Fruit fly (Drosophila melanogaster) whole organism, embryonic: ENCODE measurements around the gene CG10214.

Source experiments
- Atf6 ChIP-seq: fragments of 200-800 bp; sonication (Bioruptor generic); IDR thresholded peaks from 2 replicates; pipeline ENCODE4 v1.3.6; 2022; ENCODE audit warnings: missing biosample characterization, missing genetic modification characterization
- B-H1 ChIP-seq: fragments of 200-800 bp; sonication (Bioruptor generic); IDR thresholded peaks from 3 replicates; pipeline ENCODE4 v1.3.6; 2022; ENCODE audit warnings: missing biosample characterization, missing genetic modification characterization
- CG1024 ChIP-seq: fragments of 200-800 bp; sonication (Bioruptor generic); IDR thresholded peaks from 2 replicates; pipeline ENCODE4 v1.3.6; 2022; ENCODE audit warnings: missing biosample characterization, missing genetic modification characterization
- CG10274 ChIP-seq: fragments of 200-800 bp; sonication (Bioruptor generic); optimal IDR thresholded peaks from 3 replicates; lab custom pipeline; 2017; ENCODE audit warnings: missing biosample characterization, mild to moderate bottlenecking, missing genetic modification characterization
- CG10959 ChIP-seq: fragments of 200-800 bp; sonication (Bioruptor generic); IDR thresholded peaks from 2 replicates; pipeline ENCODE4 v1.3.6; 2022; ENCODE audit warnings: missing biosample characterization, missing genetic modification characterization
- CG11247 ChIP-seq: fragments of 200-800 bp; sonication (Bioruptor generic); IDR thresholded peaks from 2 replicates; pipeline ENCODE4 v1.3.6; 2022; ENCODE audit warnings: missing biosample characterization, missing genetic modification characterization
- CG11398 ChIP-seq: fragments of 200-800 bp; sonication (Bioruptor generic); optimal IDR thresholded peaks from 2 replicates; lab custom pipeline; 2016; ENCODE audit warnings: missing biosample characterization, missing genetic modification characterization
- CG11695 ChIP-seq: fragments of 200-800 bp; sonication (Bioruptor generic); IDR thresholded peaks from 3 replicates; pipeline ENCODE4 v1.3.6; 2022; ENCODE audit warnings: missing biosample characterization, missing genetic modification characterization
- CG12236 ChIP-seq: fragments of 200-800 bp; sonication (Bioruptor generic); optimal IDR thresholded peaks from 2 replicates; lab custom pipeline; 2016; ENCODE audit warnings: missing biosample characterization, missing genetic modification characterization
- CG12659 ChIP-seq: fragments of 200-800 bp; sonication (Bioruptor generic); optimal IDR thresholded peaks from 3 replicates; lab custom pipeline; 2017; ENCODE audit warnings: mild to moderate bottlenecking, missing biosample characterization, missing genetic modification reagents, missing genetic modification characterization
- CG13775 ChIP-seq: fragments of 200-800 bp; sonication (Bioruptor generic); optimal IDR thresholded peaks from 3 replicates; lab custom pipeline; 2017; ENCODE audit warnings: missing biosample characterization, mild to moderate bottlenecking, missing genetic modification characterization
- CG14441 ChIP-seq: fragments of 200-800 bp; sonication (Bioruptor generic); IDR thresholded peaks from 2 replicates; pipeline ENCODE4 v1.3.6; 2022; ENCODE audit warnings: missing biosample characterization, missing genetic modification characterization
- CG17186 ChIP-seq: fragments of 200-800 bp; sonication (Bioruptor generic); optimal IDR thresholded peaks from 3 replicates; lab custom pipeline; 2017; ENCODE audit warnings: missing biosample characterization, missing genetic modification reagents, missing genetic modification characterization
- CG17568 ChIP-seq: fragments of 200-800 bp; sonication (Bioruptor generic); optimal IDR thresholded peaks from 2 replicates; lab custom pipeline; 2018; ENCODE audit warnings: missing biosample characterization, mild to moderate bottlenecking, missing genetic modification characterization, moderate library complexity
- CG18011 ChIP-seq: fragments of 200-800 bp; sonication (Bioruptor generic); optimal IDR thresholded peaks from 2 replicates; lab custom pipeline; 2017; ENCODE audit warnings: missing biosample characterization, missing genetic modification characterization, mild to moderate bottlenecking, moderate library complexity, missing genotype
- CG2202 ChIP-seq: fragments of 200-800 bp; sonication (Bioruptor generic); optimal IDR thresholded peaks from 2 replicates; lab custom pipeline; 2018; ENCODE audit warnings: missing biosample characterization, mild to moderate bottlenecking, missing genetic modification characterization
- CG2889 ChIP-seq: fragments of 200-800 bp; sonication (Bioruptor generic); IDR thresholded peaks from 3 replicates; pipeline ENCODE4 v1.3.6; 2022; ENCODE audit warnings: missing biosample characterization, missing genetic modification characterization
- CG31388 ChIP-seq: fragments of 200-800 bp; sonication (Bioruptor generic); optimal IDR thresholded peaks from 2 replicates; lab custom pipeline; 2016; ENCODE audit warnings: missing biosample characterization, missing genetic modification characterization
- CG3407 ChIP-seq: fragments of 200-800 bp; sonication (Bioruptor generic); optimal IDR thresholded peaks from 2 replicates; lab custom pipeline; 2018; ENCODE audit warnings: missing biosample characterization, mild to moderate bottlenecking, missing genetic modification characterization
- CG34224 ChIP-seq: fragments of 200-800 bp; sonication (Bioruptor generic); IDR thresholded peaks from 3 replicates; pipeline ENCODE4 v1.3.6; 2022; ENCODE audit warnings: missing biosample characterization, missing genetic modification characterization; ENCODE audit not compliant: partially characterized antibody
- CG42726 ChIP-seq: fragments of 200-800 bp; sonication (Bioruptor generic); IDR thresholded peaks from 2 replicates; pipeline ENCODE4 v1.3.6; 2022; ENCODE audit warnings: missing biosample characterization, missing genetic modification characterization; ENCODE audit not compliant: partially characterized antibody
- CG8388 ChIP-seq: fragments of 200-800 bp; sonication (Bioruptor generic); optimal IDR thresholded peaks from 2 replicates; lab custom pipeline; 2019; ENCODE audit warnings: missing biosample characterization, mild to moderate bottlenecking, missing genetic modification characterization, moderate library complexity
- CG9727 ChIP-seq: fragments of 200-800 bp; sonication (Bioruptor generic); optimal IDR thresholded peaks from 3 replicates; lab custom pipeline; 2017; ENCODE audit warnings: missing biosample characterization, mild to moderate bottlenecking, missing genetic modification characterization
- CHES-1-like ChIP-seq: fragments of 200-800 bp; sonication (Bioruptor generic); optimal IDR thresholded peaks from 2 replicates; lab custom pipeline; 2016; ENCODE audit warnings: missing biosample characterization, missing genetic modification characterization
- Chrac-16 ChIP-seq: fragments of 200-800 bp; sonication (Bioruptor generic); optimal IDR thresholded peaks from 3 replicates; lab custom pipeline; 2016; ENCODE audit warnings: missing biosample characterization, missing genetic modification characterization
- Dip3 ChIP-seq: fragments of 200-800 bp; sonication (Bioruptor generic); optimal IDR thresholded peaks from 3 replicates; lab custom pipeline; 2016; ENCODE audit warnings: missing biosample characterization, missing genetic modification characterization
- ERR ChIP-seq: fragments of 200-800 bp; sonication (Bioruptor generic); optimal IDR thresholded peaks from 2 replicates; lab custom pipeline; 2016; ENCODE audit warnings: missing biosample characterization, missing genetic modification characterization
- Hey ChIP-seq: fragments of 200-800 bp; sonication (Bioruptor generic); optimal IDR thresholded peaks from 3 replicates; lab custom pipeline; 2018; ENCODE audit warnings: missing biosample characterization, mild to moderate bottlenecking, missing genetic modification characterization
- HmgD ChIP-seq: fragments of 200-800 bp; sonication (Bioruptor generic); optimal IDR thresholded peaks from 3 replicates; lab custom pipeline; 2016; ENCODE audit warnings: missing biosample characterization, missing genetic modification characterization
- Nf-YC ChIP-seq: fragments of 200-800 bp; optimal IDR thresholded peaks from 3 replicates; lab custom pipeline; 2019; ENCODE audit warnings: missing biosample characterization, mild to moderate bottlenecking, missing genetic modification characterization, moderate library complexity
- Rfx ChIP-seq: fragments of 200-800 bp; sonication (Bioruptor generic); IDR thresholded peaks from 2 replicates; pipeline ENCODE4 v1.3.6; 2022; ENCODE audit warnings: missing biosample characterization, missing genetic modification characterization
- Sox100B ChIP-seq: fragments of 200-800 bp; sonication (Bioruptor generic); optimal IDR thresholded peaks from 3 replicates; lab custom pipeline; 2018; ENCODE audit warnings: missing biosample characterization, mild to moderate bottlenecking, missing genetic modification characterization
- TFAM ChIP-seq: fragments of 200-800 bp; sonication (Bioruptor generic); optimal IDR thresholded peaks from 2 replicates; lab custom pipeline; 2017; ENCODE audit warnings: missing biosample characterization, missing genetic modification characterization, inconsistent platforms
- abd-A ChIP-seq: fragments of 200-800 bp; sonication (Bioruptor generic); optimal IDR thresholded peaks from 3 replicates; lab custom pipeline; 2019; ENCODE audit warnings: missing biosample characterization, mild to moderate bottlenecking, missing genetic modification characterization, moderate library complexity
- bcd ChIP-seq: fragments of 200-800 bp; sonication (Bioruptor generic); optimal IDR thresholded peaks from 2 replicates; lab custom pipeline; 2017; ENCODE audit warnings: missing biosample characterization, mild to moderate bottlenecking, missing genetic modification characterization
- chm ChIP-seq: fragments of 200-800 bp; sonication (Bioruptor generic); IDR thresholded peaks from 2 replicates; pipeline ENCODE4 v1.3.6; 2022; ENCODE audit warnings: missing biosample characterization, missing genetic modification characterization
- crp ChIP-seq, 2 experiments: fragments of 200-800 bp; sonication (Bioruptor generic); optimal IDR thresholded peaks; 2 replicates in 1 of 2; 3 replicates in 1 of 2; lab custom pipeline; 2017; ENCODE audit warnings: missing biosample characterization in 2 of 2, missing genetic modification characterization in 2 of 2, mild to moderate bottlenecking in 1 of 2, moderate library complexity in 1 of 2
- gt ChIP-seq: fragments of 200-800 bp; sonication (Bioruptor generic); IDR thresholded peaks from 2 replicates; pipeline ENCODE4 v1.3.6; 2022; ENCODE audit warnings: missing biosample characterization, missing genetic modification characterization
- hbn ChIP-seq: fragments of 200-800 bp; sonication (Bioruptor generic); IDR thresholded peaks from 2 replicates; pipeline ENCODE4 v1.3.6; 2022; ENCODE audit warnings: missing biosample characterization, missing genetic modification characterization; ENCODE audit not compliant: partially characterized antibody
- nau ChIP-seq: fragments of 200-800 bp; sonication (Bioruptor generic); optimal IDR thresholded peaks from 3 replicates; lab custom pipeline; 2017; ENCODE audit warnings: missing biosample characterization, mild to moderate bottlenecking, missing genetic modification characterization, missing genetic modification reagents
- nerfin-2 ChIP-seq: fragments of 200-800 bp; sonication (Bioruptor generic); IDR thresholded peaks from 2 replicates; pipeline ENCODE4 v1.3.6; 2022; ENCODE audit warnings: missing biosample characterization, missing genetic modification characterization; ENCODE audit not compliant: partially characterized antibody
- nom ChIP-seq: fragments of 200-800 bp; sonication (Bioruptor generic); optimal IDR thresholded peaks from 2 replicates; lab custom pipeline; 2017; ENCODE audit warnings: missing biosample characterization, missing genetic modification characterization, mild to moderate bottlenecking, moderate library complexity, missing genetic modification reagents
- p53 ChIP-seq: fragments of 200-800 bp; sonication (Bioruptor generic); optimal IDR thresholded peaks from 2 replicates; lab custom pipeline; 2016; ENCODE audit warnings: missing biosample characterization, missing genetic modification characterization
- pb ChIP-seq: fragments of 200-800 bp; sonication (Bioruptor generic); optimal IDR thresholded peaks from 3 replicates; lab custom pipeline; 2016; ENCODE audit warnings: missing biosample characterization, missing genetic modification characterization
- pum ChIP-seq: fragments of 200-800 bp; sonication (Bioruptor generic); optimal IDR thresholded peaks from 2 replicates; lab custom pipeline; 2016; ENCODE audit warnings: missing biosample characterization, missing genetic modification characterization
- ssp ChIP-seq: fragments of 200-800 bp; sonication (Bioruptor generic); IDR thresholded peaks from 2 replicates; pipeline ENCODE4 v1.3.6; 2022; ENCODE audit warnings: missing biosample characterization, missing genetic modification characterization
- sug ChIP-seq: fragments of 200-800 bp; optimal IDR thresholded peaks from 2 replicates; lab custom pipeline; 2019; ENCODE audit warnings: missing biosample characterization, mild to moderate bottlenecking, missing genetic modification characterization, moderate library complexity
- trem ChIP-seq: fragments of 200-800 bp; optimal IDR thresholded peaks from 3 replicates; lab custom pipeline; 2019; ENCODE audit warnings: missing biosample characterization, mild to moderate bottlenecking, missing genetic modification characterization, moderate library complexity
- usp ChIP-seq: fragments of >200 bp; optimal IDR thresholded peaks from 2 replicates; lab custom pipeline; 2017; ENCODE audit warnings: missing biosample characterization, missing genetic modification characterization
- zfh1 ChIP-seq: fragments of 200-800 bp; sonication (Bioruptor generic); IDR thresholded peaks from 3 replicates; pipeline ENCODE4 v1.3.6; 2022; ENCODE audit warnings: missing biosample characterization, missing genetic modification characterization

CG10214 gene

dm6 chr3R:23722680-23723372 lies 44.5 kb downstream of the CG10214 start, which contains the start of gene CG10365 (continued):
- TF ChIP-seq CG2889 (GFP tag; lab: Robert Waterston, UW) (0 out of 3 replicates have a peak, but pooled peaks have one; percentile 28), CG17186 (GFP tag; lab: Kevin White, UChicago) (no peak), bcd (peak; percentile 80), CG9727 (GFP tag; lab: Kevin White, UChicago) (peak; percentile 92), CG10274 (GFP tag; lab: Kevin White, UChicago) (no peak), Nf-YC (tag; lab: Kevin White, UChicago) (peak; percentile 64), Rfx (GFP tag; lab: Robert Waterston, UW) (peak; percentile 87), CG17568 (GFP tag; lab: Kevin White, UChicago) (peak; percentile 55), CG3407 (peak; percentile 54), TFAM (GFP tag; lab: Kevin White, UChicago) (peak; percentile 21), nau (peak; percentile 83), B-H1 (GFP tag; lab: Robert Waterston, UW) (peak; percentile 77), CG12236 (GFP tag; lab: Kevin White, UChicago) (no peak), HmgD (no peak), Atf6 (GFP tag; lab: Robert Waterston, UW) (peak; percentile 94), usp (GFP tag; lab: Kevin White, UChicago) (no peak), CG42726 (GFP tag; lab: Robert Waterston, UW) (no peak), CG10959 (GFP tag; lab: Robert Waterston, UW) (no peak), chm (GFP tag; lab: Robert Waterston, UW) (no peak; the same call in 1 of the 2 replicates), CG11695 (peak; percentile 90), CG1024 (peak; percentile 60), trem (tag; lab: Kevin White, UChicago) (peak; percentile 45), CG34224 (GFP tag; lab: Robert Waterston, UW) (no peak), CG18011 (peak; percentile 34), hbn (GFP tag; lab: Robert Waterston, UW) (no peak), p53 (GFP tag; lab: Kevin White, UChicago) (no peak), abd-A (tag; lab: Kevin White, UChicago) (peak; percentile 68), ERR (no peak), CG31388 (GFP tag; lab: Kevin White, UChicago) (peak; percentile 32), crp (GFP tag; optimal IDR thresholded peaks at IDR 0.05; lab: Kevin White, UChicago) (peak in 1 of 2 experiments; percentile 46), Sox100B (peak; percentile 93), sug (tag; lab: Kevin White, UChicago) (peak; percentile 36), zfh1 (0 out of 3 replicates have a peak, but pooled peaks have one; percentile 50), Chrac-16 (GFP tag; lab: Kevin White, UChicago) (peak; percentile 74), CG8388 (GFP tag; lab: Kevin White, UChicago) (peak; percentile 90), CG13775 (peak; percentile 71), CG11398 (GFP tag; lab: Kevin White, UChicago) (no peak), pum (GFP tag; lab: Kevin White, UChicago) (no peak), gt (GFP tag; lab: Robert Waterston, UW) (no peak), CG11247 (GFP tag; lab: Robert Waterston, UW) (peak; percentile 78), CG12659 (GFP tag; lab: Kevin White, UChicago) (peak; percentile 93), CG2202 (tag; lab: Kevin White, UChicago) (no peak), nerfin-2 (no peak), ssp (GFP tag; lab: Robert Waterston, UW) (peak; percentile 65), Hey (tag; lab: Kevin White, UChicago) (no peak), nom (GFP tag; lab: Kevin White, UChicago) (peak; percentile 68), CG14441 (GFP tag; lab: Robert Waterston, UW) (peak; percentile 83), pb (GFP tag; lab: Kevin White, UChicago) (no peak), CHES-1-like (GFP tag; lab: Kevin White, UChicago) (no peak), Dip3 (no peak)
